Fruit fly (Drosophila melanogaster): ENCODE results near the gene Ac76E.

DNA sequence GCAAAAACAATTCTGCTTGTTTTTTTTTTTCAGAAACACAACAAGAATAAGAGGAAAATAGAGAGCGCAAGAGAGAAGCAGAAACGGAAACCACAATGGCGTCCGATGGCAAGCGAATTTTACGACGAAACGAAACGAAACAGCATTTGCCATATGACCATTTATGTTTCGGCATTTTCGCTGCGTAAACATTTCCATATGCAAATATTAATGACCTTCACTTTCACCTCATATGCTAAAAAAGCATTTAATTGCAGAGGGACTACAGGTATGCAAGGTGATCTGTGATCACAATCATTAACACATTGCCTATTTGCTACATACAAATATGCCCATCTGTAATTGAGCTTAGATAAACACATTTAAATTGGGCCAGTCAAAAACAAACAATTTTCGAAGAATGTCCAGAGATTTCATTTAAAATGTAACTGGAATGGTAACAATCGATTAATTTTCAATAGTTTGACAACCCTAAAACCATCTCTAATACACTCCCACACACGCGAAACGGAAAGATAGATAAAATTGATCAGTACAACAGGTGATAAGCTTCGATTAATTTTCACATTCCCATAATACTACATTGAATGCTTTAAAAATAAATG lies 32.8 kb upstream of the Ac76E start:
- TF ChIP-seq topi (GFP tag; optimal IDR thresholded peaks at IDR 0.05) (no peak), CG15336 (GFP tag; IDR thresholded peaks at IDR 0.05) (no peak), CG8319 (GFP tag; optimal IDR thresholded peaks at IDR 0.05) (no peak)

Measured in whole organism, prepupa.